Worm (Caenorhabditis elegans) whole organism, late embryonic: ENCODE measurements around the gene bath-30.

Source experiments
- Y22D7AL.16 ChIP-seq: sonication (generic microtip); optimal IDR thresholded peaks from 2 replicates; lab custom pipeline; 2016; ENCODE audit warnings: missing genetic modification characterization, missing compliant biosample characterization
- ama-1 ChIP-seq: fragments of 150-350 bp; optimal IDR thresholded peaks from 2 replicates; lab custom pipeline; 2014

- no peak for TF ChIP-seq Y22D7AL.16 (tag; lab: Kevin White, UChicago)
- no peak for TF ChIP-seq ama-1 (lab: Kevin White, UChicago)
Observed at ce11 chrII:3378275-3378674, 32.1 kb upstream of the bath-30 start, which contains the start of gene Y49F6C.2.
